Fruit fly (Drosophila melanogaster): ENCODE results near the gene Pa1.

- no peak for TF ChIP-seq cic (GFP tag; optimal IDR thresholded peaks at IDR 0.05)
- TF ChIP-seq CG12768 (GFP tag; optimal IDR thresholded peaks at IDR 0.05): no peak
Measured at dm6 chrX:11355708-11356174, 3.3 kb upstream of the Pa1 start, which contains the start of gene dsh.

Measured in whole organism, adult.